Fruit fly (Drosophila melanogaster): Measurements from ENCODE around the gene CG9281.

DNA sequence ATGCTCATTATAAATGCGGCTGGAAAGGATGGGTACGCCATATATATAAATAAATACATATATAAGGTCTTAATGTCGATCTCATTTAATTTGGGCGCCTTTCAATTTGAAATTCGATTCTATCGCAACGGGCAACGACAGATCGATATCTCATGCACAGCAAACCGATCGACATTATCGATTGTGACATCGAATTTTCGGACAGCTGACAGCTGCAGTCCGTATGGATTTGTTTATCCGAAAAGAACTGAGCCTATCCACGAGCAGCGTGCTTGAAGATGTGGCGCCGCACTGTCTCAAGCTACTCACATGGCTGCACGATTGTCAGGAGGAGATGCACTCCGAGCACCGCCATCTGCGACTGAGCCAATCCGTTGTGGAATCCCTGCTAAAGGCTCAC, 21.6 kb upstream of the CG9281 start, which contains the start of gene CG8191:
- TF ChIP-seq Gug (GFP tag; IDR thresholded peaks at IDR 0.05) = no peak
- TF ChIP-seq CG10669 (GFP tag; optimal IDR thresholded peaks at IDR 0.05) = no peak
- TF ChIP-seq CG8119 (GFP tag; IDR thresholded peaks at IDR 0.05) = no peak
- no peak for TF ChIP-seq Eip78C (GFP tag)
- no peak for TF ChIP-seq Hr39 (GFP tag; optimal IDR thresholded peaks at IDR 0.05)
- TF ChIP-seq CG32006 (GFP tag; optimal IDR thresholded peaks at IDR 0.05) = no peak
